Worm (Caenorhabditis elegans) whole organism, young adult: ENCODE results near the gene fan-1.

Source experiments
- C06A6.2 ChIP-seq: fragments of 200-800 bp; sonication (Bioruptor generic); conservative IDR thresholded peaks from 2 replicates; pipeline ENCODE4 v1.3.6; 2022; ENCODE audit warnings: missing genetic modification characterization, missing compliant biosample characterization
- F10E7.11 ChIP-seq: sonication (generic microtip); optimal IDR thresholded peaks from 2 replicates; lab custom pipeline; 2017; ENCODE audit warnings: mild to moderate bottlenecking, missing genetic modification characterization, moderate library complexity, missing compliant biosample characterization
- F22D6.2 ChIP-seq: sonication (generic microtip); optimal IDR thresholded peaks from 2 replicates; lab custom pipeline; 2016; ENCODE audit warnings: mild to moderate bottlenecking, missing genetic modification characterization, missing compliant biosample characterization
- F33H1.4 ChIP-seq: fragments of 200-800 bp; sonication (Bioruptor generic); IDR thresholded peaks from 2 replicates; pipeline ENCODE4 v1.3.6; 2022; ENCODE audit warnings: missing genetic modification reagents, missing genetic modification characterization, missing compliant biosample characterization
- K12H6.12 ChIP-seq: fragments of 200-800 bp; sonication (Bioruptor generic); optimal IDR thresholded peaks from 2 replicates; lab custom pipeline; 2018; ENCODE audit warnings: mild to moderate bottlenecking, missing genetic modification characterization, missing compliant biosample characterization
- T26A5.8 ChIP-seq: sonication (generic microtip); optimal IDR thresholded peaks from 2 replicates; lab custom pipeline; 2016; ENCODE audit warnings: missing genetic modification characterization, missing compliant biosample characterization
- Y53F4B.3 ChIP-seq: fragments of 200-800 bp; sonication (Bioruptor generic); IDR thresholded peaks from 2 replicates; pipeline ENCODE4 v1.3.6; 2022; ENCODE audit warnings: missing genetic modification reagents, missing genetic modification characterization, missing compliant biosample characterization
- Y95B8A.8 ChIP-seq: fragments of 200-800 bp; sonication (Bioruptor generic); IDR thresholded peaks from 2 replicates; pipeline ENCODE4 v1.3.6; 2022; ENCODE audit warnings: missing genetic modification reagents, missing genetic modification characterization, missing compliant biosample characterization
- akir-1 ChIP-seq: fragments of 200-800 bp; sonication (Bioruptor generic); optimal IDR thresholded peaks from 2 replicates; lab custom pipeline; 2018; ENCODE audit warnings: mild to moderate bottlenecking, missing genetic modification characterization, moderate library complexity, missing compliant biosample characterization
- atf-7 ChIP-seq: sonication (generic microtip); optimal IDR thresholded peaks from 2 replicates; lab custom pipeline; 2017; ENCODE audit warnings: mild to moderate bottlenecking, missing genetic modification characterization, missing compliant biosample characterization
- athp-1 ChIP-seq: sonication (generic microtip); optimal IDR thresholded peaks from 2 replicates; lab custom pipeline; 2017; ENCODE audit warnings: mild to moderate bottlenecking, missing genetic modification characterization, missing compliant biosample characterization
- attf-3 ChIP-seq: fragments of 200-800 bp; sonication (Bioruptor generic); conservative IDR thresholded peaks from 2 replicates; pipeline ENCODE4 v1.3.6; 2022; ENCODE audit warnings: missing genetic modification reagents, missing genetic modification characterization, missing compliant biosample characterization
- attf-5 ChIP-seq: fragments of 200-800 bp; sonication (Bioruptor generic); optimal IDR thresholded peaks from 2 replicates; lab custom pipeline; 2018; ENCODE audit warnings: mild to moderate bottlenecking, missing genetic modification characterization, missing compliant biosample characterization
- attf-6 ChIP-seq: fragments of 200-800 bp; sonication (Bioruptor generic); IDR thresholded peaks from 2 replicates; pipeline ENCODE4 v1.3.6; 2022; ENCODE audit warnings: missing genetic modification reagents, missing genetic modification characterization, missing compliant biosample characterization
- bed-1 ChIP-seq: fragments of 200-800 bp; sonication (Bioruptor generic); IDR thresholded peaks from 2 replicates; pipeline ENCODE4 v1.3.6; 2022; ENCODE audit warnings: missing genetic modification reagents, missing genetic modification characterization, missing compliant biosample characterization
- bed-2 ChIP-seq: fragments of 200-800 bp; sonication (Bioruptor generic); IDR thresholded peaks from 2 replicates; pipeline ENCODE4 v1.3.6; 2022; ENCODE audit warnings: missing genetic modification reagents, missing genetic modification characterization, missing compliant biosample characterization
- ceh-100 ChIP-seq: fragments of 200-800 bp; sonication (Bioruptor generic); IDR thresholded peaks from 2 replicates; pipeline ENCODE4 v1.3.6; 2022; ENCODE audit warnings: missing genetic modification reagents, missing genetic modification characterization, missing compliant biosample characterization
- ceh-40 ChIP-seq: fragments of 200-800 bp; sonication (Bioruptor generic); IDR thresholded peaks from 2 replicates; pipeline ENCODE4 v1.3.6; 2022; ENCODE audit warnings: missing genetic modification characterization, missing compliant biosample characterization
- die-1 ChIP-seq: sonication (generic microtip); optimal IDR thresholded peaks from 2 replicates; lab custom pipeline; 2016; ENCODE audit warnings: missing genotype, mild to moderate bottlenecking, missing genetic modification characterization, missing compliant biosample characterization
- dox-1 ChIP-seq: fragments of 200-800 bp; sonication (Bioruptor generic); IDR thresholded peaks from 2 replicates; pipeline ENCODE4 v1.3.6; 2022; ENCODE audit warnings: missing genetic modification reagents, missing genetic modification characterization, missing compliant biosample characterization
- dpff-1 ChIP-seq: sonication (generic microtip); optimal IDR thresholded peaks from 2 replicates; lab custom pipeline; 2017; ENCODE audit warnings: mild to moderate bottlenecking, missing genetic modification characterization, missing compliant biosample characterization
- egl-44 ChIP-seq: fragments of 200-800 bp; sonication (Bioruptor generic); IDR thresholded peaks from 2 replicates; pipeline ENCODE4 v1.3.6; 2022; ENCODE audit warnings: missing genetic modification reagents, missing genetic modification characterization, missing compliant biosample characterization
- egrh-3 ChIP-seq: fragments of 200-800 bp; sonication (Bioruptor generic); IDR thresholded peaks from 2 replicates; pipeline ENCODE4 v1.3.6; 2022; ENCODE audit warnings: missing genetic modification reagents, missing genetic modification characterization, missing compliant biosample characterization
- him-1 ChIP-seq: sonication (generic microtip); optimal IDR thresholded peaks from 2 replicates; lab custom pipeline; 2016; ENCODE audit warnings: missing genotype, missing genetic modification reagents, missing genetic modification characterization, missing compliant biosample characterization
- lag-1 ChIP-seq: fragments of 200-800 bp; sonication (Bioruptor generic); IDR thresholded peaks from 2 replicates; pipeline ENCODE4 v1.3.6; 2022; ENCODE audit warnings: missing genetic modification reagents, missing genetic modification characterization, missing compliant biosample characterization
- lin-54 ChIP-seq: fragments of 200-800 bp; sonication (Bioruptor generic); optimal IDR thresholded peaks from 2 replicates; lab custom pipeline; 2018; ENCODE audit warnings: mild to moderate bottlenecking, missing genetic modification characterization, missing compliant biosample characterization
- lir-1 ChIP-seq: fragments of 200-800 bp; sonication (Bioruptor generic); conservative IDR thresholded peaks from 2 replicates; pipeline ENCODE4 v1.3.6; 2022; ENCODE audit warnings: missing genetic modification reagents, missing genetic modification characterization, missing compliant biosample characterization
- madf-10 ChIP-seq: sonication (generic microtip); optimal IDR thresholded peaks from 2 replicates; lab custom pipeline; 2016; ENCODE audit warnings: mild to moderate bottlenecking, missing genetic modification characterization, missing compliant biosample characterization
- madf-8 ChIP-seq: fragments of 200-800 bp; sonication (Bioruptor generic); conservative IDR thresholded peaks from 2 replicates; pipeline ENCODE4 v1.3.6; 2022; ENCODE audit warnings: missing genetic modification reagents, missing genetic modification characterization, missing compliant biosample characterization
- mel-28 ChIP-seq: sonication (generic microtip); optimal IDR thresholded peaks from 2 replicates; lab custom pipeline; 2016; ENCODE audit warnings: borderline replicate concordance, mild to moderate bottlenecking, missing genetic modification characterization, missing compliant biosample characterization
- nhr-120 ChIP-seq: fragments of 200-800 bp; sonication (Bioruptor generic); IDR thresholded peaks from 2 replicates; pipeline ENCODE4 v1.3.6; 2022; ENCODE audit warnings: missing genetic modification characterization, missing compliant biosample characterization
- nhr-179 ChIP-seq: sonication (generic microtip); optimal IDR thresholded peaks from 2 replicates; lab custom pipeline; 2016; ENCODE audit warnings: mild to moderate bottlenecking, missing genetic modification characterization, missing compliant biosample characterization
- pha-4 ChIP-seq: fragments of 150-350 bp; sonication (generic microtip); optimal IDR thresholded peaks from 2 replicates; lab custom pipeline; 2014; ENCODE audit warnings: missing biosample characterization, missing genetic modification reagents, missing genetic modification characterization
- rcor-1 ChIP-seq: fragments of 200-800 bp; sonication (Bioruptor generic); IDR thresholded peaks from 2 replicates; pipeline ENCODE4 v1.3.6; 2022; ENCODE audit warnings: missing genetic modification reagents, missing genetic modification characterization, missing compliant biosample characterization
- rpc-1 ChIP-seq, 2 experiments: fragments of 150-350 bp in 1 of 2; sonication (generic microtip) in 1 of 2; optimal IDR thresholded peaks; 2 replicates each; lab custom pipeline; 2014 to 2018; ENCODE audit warnings: missing biosample characterization in 1 of 2, missing genetic modification characterization in 1 of 2, missing genetic modification reagents in 1 of 2, missing genotype in 1 of 2
- snpc-4 ChIP-seq, 5 experiments: fragments of 150-350 bp in 1 of 5; sonication (generic microtip) in 4 of 5; optimal IDR thresholded peaks; 2 replicates each; lab custom pipeline; 2014 to 2018; ENCODE audit warnings: missing genetic modification characterization in 5 of 5, missing biosample characterization in 3 of 5, antibody characterized with exemption in 2 of 5, mild to moderate bottlenecking in 2 of 5, missing compliant biosample characterization in 2 of 5, missing genotype in 2 of 5, moderate library complexity in 2 of 5, missing genetic modification reagents in 1 of 5
- tbp1 ChIP-seq: fragments of 200-800 bp; sonication (Bioruptor generic); optimal IDR thresholded peaks from 2 replicates; lab custom pipeline; 2018; ENCODE audit warnings: mild to moderate bottlenecking, missing genetic modification characterization, missing compliant biosample characterization
- tlf-1 ChIP-seq: fragments of 200-800 bp; sonication (Bioruptor generic); optimal IDR thresholded peaks from 2 replicates; lab custom pipeline; 2018; ENCODE audit warnings: mild to moderate bottlenecking, missing genetic modification characterization, missing compliant biosample characterization
- zim-3 ChIP-seq: sonication (generic microtip); optimal IDR thresholded peaks from 2 replicates; lab custom pipeline; 2017; ENCODE audit warnings: mild to moderate bottlenecking, missing genetic modification characterization, moderate library complexity, missing compliant biosample characterization
- ztf-26 ChIP-seq: sonication (generic microtip); optimal IDR thresholded peaks from 2 replicates; lab custom pipeline; 2017; ENCODE audit warnings: missing genetic modification characterization, missing compliant biosample characterization
- ztf-28 ChIP-seq: fragments of 200-800 bp; sonication (Bioruptor generic); IDR thresholded peaks from 2 replicates; pipeline ENCODE4 v1.3.6; 2022; ENCODE audit warnings: missing genetic modification reagents, missing genetic modification characterization, missing compliant biosample characterization
- ztf-3 ChIP-seq: fragments of 200-800 bp; sonication (Bioruptor generic); optimal IDR thresholded peaks from 2 replicates; lab custom pipeline; 2018; ENCODE audit warnings: mild to moderate bottlenecking, missing genetic modification characterization, missing compliant biosample characterization

fan-1 gene

DNA sequence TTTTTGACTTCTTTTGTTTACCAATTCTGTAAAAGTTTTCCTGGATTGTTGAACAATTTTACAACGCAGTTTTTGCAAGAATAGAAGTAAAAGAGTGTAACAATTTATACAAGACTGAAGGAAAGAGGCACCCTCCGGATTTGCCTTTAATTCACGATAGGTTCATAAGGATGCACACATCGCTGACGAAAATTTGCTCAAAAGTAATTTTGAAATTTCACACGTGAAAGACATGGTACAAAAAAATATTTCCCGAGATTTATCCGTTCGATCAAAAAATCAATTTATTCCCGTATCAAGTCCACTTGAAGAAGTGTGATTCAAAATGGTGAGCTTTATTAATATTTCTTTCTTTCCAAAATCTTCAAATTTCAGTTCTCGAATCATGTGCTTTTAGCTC lies 29.4 kb downstream of the fan-1 start, which contains the start of gene C43G2.3:
Gene C43G2.3, plus strand, starts transcription at position 301 of the 400 bp plus-strand sequence.
- TF ChIP-seq mel-28 (tag; lab: Kevin White, UChicago) (no peak), atf-7 (tag; lab: Kevin White, UChicago) (no peak), him-1 (tag; lab: Kevin White, UChicago) (no peak), madf-10 (tag; lab: Kevin White, UChicago) (no peak), nhr-179 (tag; lab: Kevin White, UChicago) (no peak)

DNA sequence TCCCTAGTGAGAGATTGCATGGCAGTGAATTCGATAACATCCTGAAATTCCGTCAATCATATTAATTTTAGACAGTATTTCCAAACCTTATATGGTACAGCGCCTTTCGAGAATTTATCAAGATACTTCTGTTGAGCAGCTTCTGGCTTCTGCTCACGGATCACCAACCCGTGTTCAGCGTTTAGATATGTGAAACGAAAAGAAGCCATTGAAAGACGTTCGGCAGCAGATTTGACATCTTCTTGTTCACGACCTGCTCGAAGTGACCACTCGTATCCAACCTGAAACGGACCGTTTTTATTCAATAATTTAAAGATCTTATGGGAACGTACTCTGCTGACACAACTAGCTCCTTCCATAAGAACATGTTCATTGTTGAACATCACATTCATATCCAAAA lies 33.2 kb downstream of the fan-1 start:
- no peak for TF ChIP-seq C06A6.2 (GFP tag; lab: Robert Waterston, UW)
- TF ChIP-seq zim-3 (tag; lab: Kevin White, UChicago): no peak
- TF ChIP-seq bed-2 (GFP tag; lab: Robert Waterston, UW): no peak
- no peak for TF ChIP-seq athp-1 (tag; lab: Kevin White, UChicago)
- TF ChIP-seq nhr-120 (GFP tag; lab: Robert Waterston, UW): no peak
- no peak for TF ChIP-seq ceh-40 (GFP tag; lab: Robert Waterston, UW)
- TF ChIP-seq egrh-3 (GFP tag; lab: Robert Waterston, UW): no peak
- TF ChIP-seq T26A5.8: no peak
- TF ChIP-seq rpc-1 (optimal IDR thresholded peaks at IDR 0.05; lab: Kevin White, UChicago): no peak
- no peak for TF ChIP-seq rpc-1 (tag; optimal IDR thresholded peaks at IDR 0.05; lab: Kevin White, UChicago)
- TF ChIP-seq ztf-28 (GFP tag; lab: Robert Waterston, UW): no peak
- no peak for TF ChIP-seq atf-7 (tag; lab: Kevin White, UChicago)
- TF ChIP-seq F10E7.11 (tag; lab: Kevin White, UChicago): no peak
- no peak for TF ChIP-seq madf-8 (GFP tag; lab: Robert Waterston, UW)
- no peak for TF ChIP-seq lir-1 (GFP tag; lab: Robert Waterston, UW)
- TF ChIP-seq tbp1 (GFP tag; lab: Kevin White, UChicago): no peak
- TF ChIP-seq F22D6.2 (tag; lab: Kevin White, UChicago): no peak
- TF ChIP-seq nhr-179 (tag; lab: Kevin White, UChicago): no peak
- TF ChIP-seq dox-1 (GFP tag; lab: Robert Waterston, UW): no peak
- no peak for TF ChIP-seq lag-1 (GFP tag; lab: Robert Waterston, UW)
- TF ChIP-seq rcor-1: no peak

DNA sequence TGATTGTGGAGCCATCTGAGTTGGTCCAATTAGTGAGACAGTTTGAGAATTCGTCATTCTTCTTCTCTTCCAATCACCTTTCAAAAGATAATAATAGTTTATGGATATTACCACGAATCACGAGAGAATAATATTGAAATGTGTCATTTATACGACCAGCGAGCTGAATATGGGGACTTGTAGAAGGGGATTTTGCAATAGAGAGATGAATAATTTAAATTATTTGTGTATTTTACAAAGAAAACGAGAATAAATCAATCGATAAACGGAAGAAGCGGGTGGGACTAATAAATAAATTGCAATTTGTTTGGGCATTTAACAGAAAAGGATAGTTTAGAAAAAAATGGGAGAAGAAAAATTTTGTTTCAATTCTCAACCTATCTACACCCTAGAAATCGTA lies 34.1 kb downstream of the fan-1 start, which contains the start of gene odr-8:
Gene odr-8, minus strand, starts transcription at position 101 of the 400 bp plus-strand sequence.
- TF ChIP-seq attf-6 (GFP tag; lab: Robert Waterston, UW) (no peak), snpc-4 (GFP tag; optimal IDR thresholded peaks at IDR 0.05; lab: Kevin White, UChicago) (no peak), snpc-4 (tag; optimal IDR thresholded peaks at IDR 0.05; lab: Kevin White, UChicago) (peak in 1 of 4 experiments; percentile 50)

- TF ChIP-seq bed-1 (GFP tag; lab: Robert Waterston, UW) (no peak), Y95B8A.8 (0 out of 2 replicates have a peak, but pooled peaks have one; percentile 23), pha-4 (peak; percentile 66), F33H1.4 (GFP tag; lab: Robert Waterston, UW) (0 out of 2 replicates have a peak, but pooled peaks have one; percentile 23), rpc-1 (optimal IDR thresholded peaks at IDR 0.05; lab: Kevin White, UChicago) (peak; percentile 3), rpc-1 (tag; optimal IDR thresholded peaks at IDR 0.05; lab: Kevin White, UChicago) (no peak), lin-54 (peak; percentile 47), attf-3 (GFP tag; lab: Robert Waterston, UW) (no peak), tlf-1 (GFP tag; lab: Kevin White, UChicago) (peak; percentile 14), zim-3 (tag; lab: Kevin White, UChicago) (no peak), egrh-3 (GFP tag; lab: Robert Waterston, UW) (0 out of 2 replicates have a peak, but pooled peaks have one; percentile 24), egl-44 (GFP tag; lab: Robert Waterston, UW) (no peak), ceh-100 (peak; percentile 54; the same call in 1 of the 2 replicates), ztf-26 (tag; lab: Kevin White, UChicago) (no peak), Y53F4B.3 (GFP tag; lab: Robert Waterston, UW) (no peak), ztf-3 (GFP tag; lab: Kevin White, UChicago) (no peak), dox-1 (GFP tag; lab: Robert Waterston, UW) (peak; percentile 76; the same call in 1 of the 2 replicates), die-1 (no peak), akir-1 (GFP tag; lab: Kevin White, UChicago) (no peak), nhr-179 (tag; lab: Kevin White, UChicago) (no peak), attf-5 (peak; percentile 82), dpff-1 (tag; lab: Kevin White, UChicago) (no peak), K12H6.12 (tag; lab: Kevin White, UChicago) (peak; percentile 48)
Measured at ce11 chrIV:6585397-6585921, 37.0 kb downstream of the fan-1 start, which contains the start of the genes F38A5.2 and dnj-11. TSS of gene F38A5.2 (minus strand) at chrIV:6585400. TSS of gene dnj-11 (plus strand) at chrIV:6585871.
